Fruit fly (Drosophila melanogaster): Measurements from ENCODE around the gene Cpr64Aa.

Cpr64Aa gene

dm6 chr3L:4186659-4187058 lies 22.3 kb downstream of the Cpr64Aa start, which contains the start of gene VhaM9.7-c (continued):
- TF ChIP-seq hb (GFP tag; IDR thresholded peaks at IDR 0.05; ENCODE audit: partially characterized antibody) = no peak
- peak; percentile 72 for TF ChIP-seq Rfx (GFP tag; IDR thresholded peaks at IDR 0.05)
- TF ChIP-seq CG16779 (GFP tag; IDR thresholded peaks at IDR 0.05) = no peak
- no peak for TF ChIP-seq CG3281 (GFP tag; optimal IDR thresholded peaks at IDR 0.05)
- TF ChIP-seq B-H1 (GFP tag; IDR thresholded peaks at IDR 0.05) = no peak

- TF ChIP-seq bigmax (GFP tag; optimal IDR thresholded peaks at IDR 0.05) (no peak), rib (GFP tag; IDR thresholded peaks at IDR 0.05) (0 out of 2 replicates have a peak, but pooled peaks have one; percentile 30), Aef1 (GFP tag; IDR thresholded peaks at IDR 0.05) (no peak), chinmo (GFP tag; IDR thresholded peaks at IDR 0.05; ENCODE audit: partially characterized antibody) (0 out of 4 replicates have a peak, but pooled peaks have one; percentile 25), stwl (tag; optimal IDR thresholded peaks at IDR 0.05) (no peak), org-1 (GFP tag; optimal IDR thresholded peaks at IDR 0.05) (no peak), CG9876 (GFP tag; optimal IDR thresholded peaks at IDR 0.05) (no peak), MBD-R2 (GFP tag; IDR thresholded peaks at IDR 0.05) (0 out of 2 replicates have a peak, but pooled peaks have one; percentile 13), sd (tag; optimal IDR thresholded peaks at IDR 0.05) (peak; percentile 69), Lim3 (GFP tag; IDR thresholded peaks at IDR 0.05) (no peak), Mad (GFP tag; optimal IDR thresholded peaks at IDR 0.05) (peak; percentile 30), B-H2 (GFP tag; optimal IDR thresholded peaks at IDR 0.05) (no peak), scrt (GFP tag; optimal IDR thresholded peaks at IDR 0.05) (peak; percentile 0), Bgb (GFP tag; IDR thresholded peaks at IDR 0.05; ENCODE audit: partially characterized antibody) (peak; percentile 19; the same call in 1 of the 2 replicates), Scr (GFP tag; IDR thresholded peaks at IDR 0.05; ENCODE audit: partially characterized antibody) (0 out of 2 replicates have a peak, but pooled peaks have one; percentile 14), onecut (GFP tag; IDR thresholded peaks at IDR 0.05) (peak; percentile 98), nau (GFP tag; optimal IDR thresholded peaks at IDR 0.05) (no peak), CG15514 (GFP tag; optimal IDR thresholded peaks at IDR 0.05) (peak; percentile 39), Pdp1 (GFP tag; optimal IDR thresholded peaks at IDR 0.05) (no peak), Hr39 (optimal IDR thresholded peaks at IDR 0.05) (no peak), vnd (GFP tag; IDR thresholded peaks at IDR 0.05; ENCODE audit: partially characterized antibody) (no peak), slp2 (GFP tag; optimal IDR thresholded peaks at IDR 0.05) (no peak), Dbx (GFP tag; IDR thresholded peaks at IDR 0.05) (no peak), nerfin-1 (tag; optimal IDR thresholded peaks at IDR 0.05) (peak; percentile 78), Deaf1 (tag; optimal IDR thresholded peaks at IDR 0.05) (peak; percentile 80), pan (optimal IDR thresholded peaks at IDR 0.05) (no peak), pan (GFP tag; optimal IDR thresholded peaks at IDR 0.05 in 1 of 2, IDR thresholded peaks at IDR 0.05 in 1 of 2) (no peak), sima (GFP tag; optimal IDR thresholded peaks at IDR 0.05) (no peak), CG9437 (GFP tag; optimal IDR thresholded peaks at IDR 0.05) (no peak), Vsx1 (GFP tag; optimal IDR thresholded peaks at IDR 0.05) (no peak), crol (GFP tag; IDR thresholded peaks at IDR 0.05) (peak; percentile 86), CG3726 (GFP tag; IDR thresholded peaks at IDR 0.05) (no peak), exex (tag; optimal IDR thresholded peaks at IDR 0.05) (no peak), seq (GFP tag; IDR thresholded peaks at IDR 0.05) (0 out of 2 replicates have a peak, but pooled peaks have one; percentile 29), vvl (GFP tag; IDR thresholded peaks at IDR 0.05) (no peak), mld (GFP tag; IDR thresholded peaks at IDR 0.05; ENCODE audit: partially characterized antibody) (0 out of 3 replicates have a peak, but pooled peaks have one; percentile 44), cad (GFP tag; optimal IDR thresholded peaks at IDR 0.05) (no peak), gce (GFP tag; IDR thresholded peaks at IDR 0.05) (no peak), ewg (GFP tag; optimal IDR thresholded peaks at IDR 0.05) (peak; percentile 94), Med (GFP tag) (peak; percentile 49), abd-A (tag; optimal IDR thresholded peaks at IDR 0.05) (peak; percentile 77)
These were observed 23.7 kb downstream of the Cpr64Aa start for dm6 chr3L:4185259-4185658.

All from whole organism, embryonic.